Worm (Caenorhabditis elegans): ENCODE data around the gene H11E01.2.

DNA sequence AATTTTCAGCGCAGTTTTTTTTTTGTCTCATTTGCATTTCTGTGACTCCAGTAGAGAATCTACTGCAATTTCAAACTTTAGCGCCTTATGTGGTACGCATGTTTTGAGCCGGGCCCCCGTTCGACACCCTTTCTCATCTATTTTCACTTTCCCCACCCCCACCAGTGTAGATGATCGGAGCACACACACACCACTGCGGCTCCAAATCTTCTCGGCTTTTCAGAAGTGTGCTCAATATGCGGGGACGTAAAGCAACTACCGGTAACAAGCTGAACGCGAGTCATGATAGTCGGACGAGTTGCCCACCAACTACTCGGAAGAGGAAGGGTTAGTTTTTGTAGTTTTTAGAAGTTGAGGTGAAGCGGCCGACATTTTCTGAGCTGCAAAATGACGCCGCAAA lies 7.9 kb upstream of the H11E01.2 start:
- TF ChIP-seq dpff-1 (tag; optimal IDR thresholded peaks at IDR 0.05) (no peak), sea-2 (GFP tag; IDR thresholded peaks at IDR 0.05) (no peak), hrde-1 (tag; optimal IDR thresholded peaks at IDR 0.05; ENCODE audit: borderline replicate concordance) (no peak), nfya-1 (tag; optimal IDR thresholded peaks at IDR 0.05; ENCODE audit: borderline replicate concordance, insufficient read depth) (no peak), repo-1 (tag; optimal IDR thresholded peaks at IDR 0.05) (no peak), F10E7.11 (tag; optimal IDR thresholded peaks at IDR 0.05) (no peak), ama-1 (optimal IDR thresholded peaks at IDR 0.05) (no peak), ama-1 (GFP tag; optimal IDR thresholded peaks at IDR 0.05) (no peak)

Measured in whole organism, young adult.